Fruit fly (Drosophila melanogaster) whole organism, adult: Measurements from ENCODE around the gene Or10a.

Source experiments
- CG12768 ChIP-seq: fragments of 200-800 bp; sonication (Bioruptor generic); optimal IDR thresholded peaks from 2 replicates; lab custom pipeline; 2017; ENCODE audit warnings: missing biosample characterization, missing genetic modification characterization, mild to moderate bottlenecking, moderate library complexity, missing genetic modification reagents
- CG14711 ChIP-seq: fragments of 200-800 bp; sonication (Bioruptor generic); optimal IDR thresholded peaks from 2 replicates; lab custom pipeline; 2018; ENCODE audit warnings: missing biosample characterization, mild to moderate bottlenecking, missing genetic modification characterization, moderate library complexity
- CG1620 ChIP-seq: fragments of 200-800 bp; sonication (Bioruptor generic); optimal IDR thresholded peaks from 2 replicates; lab custom pipeline; 2016; ENCODE audit warnings: missing biosample characterization, missing genetic modification characterization
- CG33017 ChIP-seq: fragments of 200-800 bp; sonication (Bioruptor generic); optimal IDR thresholded peaks from 2 replicates; lab custom pipeline; 2018; ENCODE audit warnings: missing biosample characterization, mild to moderate bottlenecking, missing genetic modification characterization, moderate library complexity
- CG7045 ChIP-seq: fragments of 200-800 bp; sonication (Bioruptor generic); optimal IDR thresholded peaks from 2 replicates; lab custom pipeline; 2017; ENCODE audit warnings: missing biosample characterization, mild to moderate bottlenecking, missing genetic modification characterization
- Crg-1 ChIP-seq: fragments of 200-800 bp; sonication (Bioruptor generic); optimal IDR thresholded peaks from 2 replicates; lab custom pipeline; 2016; ENCODE audit warnings: missing biosample characterization, missing genetic modification characterization
- Mnt ChIP-seq: fragments of 200-800 bp; sonication (Bioruptor generic); optimal IDR thresholded peaks from 2 replicates; lab custom pipeline; 2016; ENCODE audit warnings: missing biosample characterization, mild to moderate bottlenecking, missing genetic modification characterization
- bab1 ChIP-seq: fragments of 200-800 bp; sonication (Bioruptor generic); optimal IDR thresholded peaks from 3 replicates; lab custom pipeline; 2019; ENCODE audit warnings: missing biosample characterization, mild to moderate bottlenecking, missing genetic modification characterization, moderate library complexity
- cic ChIP-seq: fragments of 200-800 bp; sonication (Bioruptor generic); optimal IDR thresholded peaks from 2 replicates; lab custom pipeline; 2017; ENCODE audit warnings: missing biosample characterization, mild to moderate bottlenecking, missing genetic modification characterization, moderate library complexity
- kay ChIP-seq: fragments of 200-800 bp; sonication (Bioruptor generic); peaks from one replicate; lab custom pipeline; 2016; ENCODE audit warnings: missing biosample characterization, missing genetic modification characterization, borderline replicate concordance
- ovo ChIP-seq: fragments of 200-800 bp; sonication (Bioruptor generic); optimal IDR thresholded peaks from 2 replicates; lab custom pipeline; 2016; ENCODE audit warnings: missing biosample characterization, missing genetic modification characterization
- pad ChIP-seq: fragments of 200-800 bp; sonication (Bioruptor generic); optimal IDR thresholded peaks from 3 replicates; lab custom pipeline; 2017; ENCODE audit warnings: missing biosample characterization, missing genetic modification characterization, mild to moderate bottlenecking, moderate library complexity, missing genetic modification reagents
- toe ChIP-seq: fragments of 200-800 bp; sonication (Bioruptor generic); optimal IDR thresholded peaks from 2 replicates; lab custom pipeline; 2016; ENCODE audit warnings: missing biosample characterization, missing genetic modification characterization

DNA sequence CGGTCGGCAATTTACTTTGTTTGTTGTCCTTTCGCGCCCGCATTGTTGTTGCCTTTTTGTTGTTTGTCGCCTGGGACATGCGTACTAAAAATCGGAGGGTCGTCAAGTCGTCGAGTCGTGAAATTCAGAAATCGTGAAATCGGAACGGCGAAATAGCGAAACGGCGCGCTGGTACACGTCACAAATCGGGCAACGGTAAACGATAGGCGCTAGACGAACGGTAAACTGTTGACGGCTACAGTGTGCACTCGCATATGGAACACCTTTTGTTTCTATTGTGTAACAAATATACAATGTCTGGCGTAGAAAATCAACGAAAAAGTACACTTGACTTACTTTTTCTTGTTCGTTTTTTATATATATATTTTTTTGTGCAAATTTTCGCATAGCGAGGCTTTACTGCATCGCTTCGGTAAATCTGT, 33.2 kb downstream of the Or10a start:
- no peak for TF ChIP-seq CG14711
- peak; percentile 27 for TF ChIP-seq toe (GFP tag; lab: Kevin White, UChicago)
- TF ChIP-seq CG7045 (GFP tag; lab: Kevin White, UChicago) = peak; percentile 42
- no peak for TF ChIP-seq CG1620 (GFP tag; lab: Kevin White, UChicago)
- no peak for TF ChIP-seq bab1
- TF ChIP-seq CG12768 (GFP tag; lab: Kevin White, UChicago) = peak; percentile 4
- no peak for TF ChIP-seq Mnt (GFP tag; lab: Kevin White, UChicago)
- TF ChIP-seq pad (GFP tag; lab: Kevin White, UChicago) = no peak
- TF ChIP-seq CG33017 (tag; lab: Kevin White, UChicago) = peak; percentile 17
- TF ChIP-seq kay (GFP tag; lab: Kevin White, UChicago) = no peak
- TF ChIP-seq cic (GFP tag; lab: Kevin White, UChicago) = no peak
- no peak for TF ChIP-seq Crg-1 (GFP tag; lab: Kevin White, UChicago)
- TF ChIP-seq ovo (GFP tag; lab: Kevin White, UChicago) = no peak
